Fruit fly (Drosophila melanogaster): ENCODE measurements around the gene CG1907.

The CG1907 gene

DNA sequence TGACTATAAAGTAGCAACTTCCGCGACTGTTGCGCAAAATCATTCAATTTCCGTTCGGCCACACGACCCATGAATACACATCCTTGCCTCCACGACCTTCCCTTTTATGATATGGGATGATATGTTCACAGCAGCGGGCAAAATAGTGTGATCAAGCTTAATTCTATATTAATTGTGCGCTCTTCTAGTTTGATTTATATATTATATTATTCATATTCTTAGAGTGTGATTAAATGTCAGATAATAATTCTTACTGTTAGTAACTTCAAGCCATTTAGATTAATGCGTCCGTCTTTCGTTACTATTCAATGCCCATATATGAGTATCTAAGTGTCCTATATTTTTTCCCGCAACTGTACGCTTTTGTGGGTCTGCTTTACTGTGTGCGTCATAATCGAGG, 37.4 kb upstream of the CG1907 start (continued):
- no peak for TF ChIP-seq vfl (GFP tag; optimal IDR thresholded peaks at IDR 0.05)
- no peak for TF ChIP-seq Dek (tag; optimal IDR thresholded peaks at IDR 0.05)
- TF ChIP-seq CG2116 (GFP tag; optimal IDR thresholded peaks at IDR 0.05): no peak
- no peak for TF ChIP-seq Scr (GFP tag; IDR thresholded peaks at IDR 0.05; ENCODE audit: partially characterized antibody)
- peak; percentile 38 for TF ChIP-seq CG15601 (tag; optimal IDR thresholded peaks at IDR 0.05)
- TF ChIP-seq CG17568 (GFP tag; optimal IDR thresholded peaks at IDR 0.05): peak; percentile 21
- no peak for TF ChIP-seq Lim3 (GFP tag; IDR thresholded peaks at IDR 0.05)
- peak; percentile 55 for TF ChIP-seq CG12391 (tag; optimal IDR thresholded peaks at IDR 0.05)
- TF ChIP-seq sc (optimal IDR thresholded peaks at IDR 0.05): no peak
- TF ChIP-seq sc (GFP tag; optimal IDR thresholded peaks at IDR 0.05): peak; percentile 10
- no peak for TF ChIP-seq Eip74EF (GFP tag; optimal IDR thresholded peaks at IDR 0.05)
- TF ChIP-seq caup (GFP tag; optimal IDR thresholded peaks at IDR 0.05; ENCODE audit: severe bottlenecking): peak; percentile 8
- peak; percentile 62 for TF ChIP-seq CG13424 (tag; optimal IDR thresholded peaks at IDR 0.05)
- peak; percentile 37 for TF ChIP-seq ATbp (GFP tag; optimal IDR thresholded peaks at IDR 0.05)
- no peak for TF ChIP-seq Dll (GFP tag; IDR thresholded peaks at IDR 0.05; ENCODE audit: partially characterized antibody)
- no peak for TF ChIP-seq MTF-1 (GFP tag; optimal IDR thresholded peaks at IDR 0.05; ENCODE audit: borderline replicate concordance)
- no peak for TF ChIP-seq exex (tag; optimal IDR thresholded peaks at IDR 0.05)
- TF ChIP-seq sens (GFP tag): peak; percentile 61
- no peak for TF ChIP-seq grn (GFP tag; optimal IDR thresholded peaks at IDR 0.05)
- peak; percentile 0 for TF ChIP-seq Fer3 (tag; optimal IDR thresholded peaks at IDR 0.05)
- TF ChIP-seq CG10565 (GFP tag; optimal IDR thresholded peaks at IDR 0.05): no peak
- peak; percentile 42 for TF ChIP-seq onecut (GFP tag; IDR thresholded peaks at IDR 0.05)
- no peak for TF ChIP-seq NFAT (GFP tag; IDR thresholded peaks at IDR 0.05)
- TF ChIP-seq HLHmδ (GFP tag; optimal IDR thresholded peaks at IDR 0.05): no peak
- peak; percentile 19 for TF ChIP-seq Deaf1 (tag; optimal IDR thresholded peaks at IDR 0.05)
- 0 out of 3 replicates have a peak, but pooled peaks have one; percentile 24 for TF ChIP-seq ci (GFP tag; IDR thresholded peaks at IDR 0.05)
- TF ChIP-seq D (optimal IDR thresholded peaks at IDR 0.05): no peak
- TF ChIP-seq D (GFP tag; optimal IDR thresholded peaks at IDR 0.05): peak; percentile 66
- no peak for TF ChIP-seq Sry-δ (GFP tag; optimal IDR thresholded peaks at IDR 0.05)
- TF ChIP-seq Mes4 (GFP tag; optimal IDR thresholded peaks at IDR 0.05): no peak
- TF ChIP-seq PHDP (tag; optimal IDR thresholded peaks at IDR 0.05): peak; percentile 44
- peak; percentile 9 for TF ChIP-seq CG9437 (GFP tag; optimal IDR thresholded peaks at IDR 0.05)
- TF ChIP-seq knrl (GFP tag; IDR thresholded peaks at IDR 0.05; ENCODE audit: partially characterized antibody): no peak
- TF ChIP-seq en (GFP tag; optimal IDR thresholded peaks at IDR 0.05): no peak
- TF ChIP-seq CG1647 (GFP tag; optimal IDR thresholded peaks at IDR 0.05): no peak
- TF ChIP-seq CG31441 (GFP tag; IDR thresholded peaks at IDR 0.05): peak; percentile 57
- no peak for TF ChIP-seq CG4617 (GFP tag; optimal IDR thresholded peaks at IDR 0.05; ENCODE audit: borderline replicate concordance)
- no peak for TF ChIP-seq Bgb (GFP tag; IDR thresholded peaks at IDR 0.05; ENCODE audit: partially characterized antibody)
- TF ChIP-seq Hr51 (GFP tag; optimal IDR thresholded peaks at IDR 0.05): peak in 1 of 2 experiments; percentile 57
- TF ChIP-seq gcm (GFP tag; optimal IDR thresholded peaks at IDR 0.05): peak; percentile 41
- TF ChIP-seq twi (tag; optimal IDR thresholded peaks at IDR 0.05): peak; percentile 3
- TF ChIP-seq Awh (GFP tag; IDR thresholded peaks at IDR 0.05): no peak
- TF ChIP-seq pho (GFP tag; optimal IDR thresholded peaks at IDR 0.05): no peak
- peak; percentile 62 for TF ChIP-seq CG8924 (tag; optimal IDR thresholded peaks at IDR 0.05)
- peak; percentile 0 for TF ChIP-seq CG1233 (GFP tag; optimal IDR thresholded peaks at IDR 0.05)
- TF ChIP-seq CG9876 (GFP tag; optimal IDR thresholded peaks at IDR 0.05): no peak
- no peak for TF ChIP-seq Ravus (GFP tag; IDR thresholded peaks at IDR 0.05)
- peak; percentile 50 for TF ChIP-seq Sox100B (GFP tag; optimal IDR thresholded peaks at IDR 0.05)
- TF ChIP-seq odd (GFP tag; optimal IDR thresholded peaks at IDR 0.05): peak; percentile 12
- no peak for TF ChIP-seq tup (GFP tag; optimal IDR thresholded peaks at IDR 0.05)
